Worm (Caenorhabditis elegans) whole organism, L4 larva: Measurements from ENCODE around the gene ost-1.

ENCODE experiments used
- D1046.2 ChIP-seq: fragments of 200-800 bp; sonication (Bioruptor generic); IDR thresholded peaks from 2 replicates; pipeline ENCODE4 v1.3.6; 2022; ENCODE audit warnings: missing genetic modification characterization, missing compliant biosample characterization
- F10B5.3 ChIP-seq: sonication (generic microtip); optimal IDR thresholded peaks from 2 replicates; lab custom pipeline; 2016; ENCODE audit warnings: mild to moderate bottlenecking, missing genetic modification characterization, missing compliant biosample characterization
- F26F4.8 ChIP-seq: fragments of 200-800 bp; sonication (Bioruptor generic); conservative IDR thresholded peaks from 2 replicates; pipeline ENCODE4 v1.3.6; 2022; ENCODE audit warnings: missing genetic modification characterization, missing compliant biosample characterization
- F37D6.2 ChIP-seq: sonication (generic microtip); optimal IDR thresholded peaks from 2 replicates; lab custom pipeline; 2016; ENCODE audit warnings: mild to moderate bottlenecking, missing genetic modification characterization, missing compliant biosample characterization
- F44E2.7 ChIP-seq: fragments of 200-800 bp; sonication (Bioruptor generic); IDR thresholded peaks from 2 replicates; pipeline ENCODE4 v2.1.2; 2022; ENCODE audit warnings: missing genetic modification characterization, missing compliant biosample characterization
- T20F7.1 ChIP-seq: fragments of 200-800 bp; sonication (Bioruptor generic); optimal IDR thresholded peaks from 2 replicates; lab custom pipeline; 2018; ENCODE audit warnings: mild to moderate bottlenecking, missing genetic modification characterization, missing compliant biosample characterization
- Y105C5A.15 ChIP-seq: fragments of 200-800 bp; sonication (Bioruptor generic); IDR thresholded peaks from 2 replicates; pipeline ENCODE4 v1.3.6; 2022; ENCODE audit warnings: missing genetic modification characterization, missing compliant biosample characterization
- Y5F2A.4 ChIP-seq: fragments of 200-800 bp; sonication (Bioruptor generic); optimal IDR thresholded peaks from 2 replicates; lab custom pipeline; 2018; ENCODE audit warnings: mild to moderate bottlenecking, missing genetic modification characterization, missing compliant biosample characterization
- Y75B8A.6 ChIP-seq: fragments of 200-800 bp; sonication (Bioruptor generic); IDR thresholded peaks from 2 replicates; pipeline ENCODE4 v1.3.6; 2022; ENCODE audit warnings: missing genetic modification reagents, missing genetic modification characterization, missing compliant biosample characterization
- aha-1 ChIP-seq: fragments of 150-350 bp; peaks from one replicate; lab custom pipeline; 2014; ENCODE audit warnings: missing biosample characterization, missing genetic modification characterization
- arid-1 ChIP-seq: fragments of 200-800 bp; sonication (Bioruptor generic); conservative IDR thresholded peaks from 2 replicates; pipeline ENCODE4 v1.3.6; 2022; ENCODE audit warnings: missing genetic modification reagents, missing genetic modification characterization, missing compliant biosample characterization
- attf-4 ChIP-seq: sonication (generic microtip); optimal IDR thresholded peaks from 3 replicates; lab custom pipeline; 2017; ENCODE audit warnings: missing biosample characterization, missing genetic modification characterization
- ceh-32 ChIP-seq: sonication (generic microtip); optimal IDR thresholded peaks from 2 replicates; lab custom pipeline; 2016; ENCODE audit warnings: mild to moderate bottlenecking, missing genetic modification characterization, missing compliant biosample characterization; ENCODE audit not compliant: poor library complexity
- ceh-44 ChIP-seq: fragments of 200-800 bp; sonication (Bioruptor generic); IDR thresholded peaks from 2 replicates; pipeline ENCODE4 v1.3.6; 2022; ENCODE audit warnings: missing genetic modification reagents, missing genetic modification characterization, missing compliant biosample characterization
- ceh-62 ChIP-seq: sonication (generic microtip); optimal IDR thresholded peaks from 2 replicates; lab custom pipeline; 2017; ENCODE audit warnings: missing biosample characterization, missing genetic modification characterization
- ceh-82 ChIP-seq: sonication (generic microtip); optimal IDR thresholded peaks from 2 replicates; lab custom pipeline; 2017; ENCODE audit warnings: missing biosample characterization, missing genetic modification characterization
- ces-1 ChIP-seq: fragments of 150-350 bp; sonication (generic microtip); optimal IDR thresholded peaks from 4 replicates; lab custom pipeline; 2014; ENCODE audit warnings: missing biosample characterization, missing genetic modification reagents, missing genetic modification characterization
- ctbp-1 ChIP-seq: fragments of 200-800 bp; sonication (Bioruptor generic); IDR thresholded peaks from 2 replicates; pipeline ENCODE4 v1.3.6; 2022; ENCODE audit warnings: missing genetic modification reagents, missing genetic modification characterization, missing compliant biosample characterization
- daf-12 ChIP-seq: fragments of 150-350 bp; optimal IDR thresholded peaks from 2 replicates; lab custom pipeline; 2014; ENCODE audit warnings: missing biosample characterization, missing genetic modification reagents, missing genetic modification characterization
- daf-8 ChIP-seq: fragments of 200-800 bp; sonication (Bioruptor generic); IDR thresholded peaks from 2 replicates; pipeline ENCODE4 v1.3.6; 2022; ENCODE audit warnings: missing genetic modification characterization, missing compliant biosample characterization
- dmd-6 ChIP-seq: fragments of 200-800 bp; sonication (Bioruptor generic); IDR thresholded peaks from 2 replicates; pipeline ENCODE4 v1.3.6; 2022; ENCODE audit warnings: missing genetic modification reagents, missing genetic modification characterization, missing compliant biosample characterization
- dmd-8 ChIP-seq: fragments of 200-800 bp; sonication (Bioruptor generic); IDR thresholded peaks from 2 replicates; pipeline ENCODE4 v1.3.6; 2022; ENCODE audit warnings: missing genetic modification characterization, missing compliant biosample characterization
- dmd-9 ChIP-seq: fragments of 200-800 bp; sonication (Bioruptor generic); IDR thresholded peaks from 2 replicates; pipeline ENCODE4 v1.3.6; 2022; ENCODE audit warnings: missing genetic modification reagents, missing genetic modification characterization, missing compliant biosample characterization
- dpl-1 ChIP-seq: fragments of 150-350 bp; optimal IDR thresholded peaks from 2 replicates; lab custom pipeline; 2014; ENCODE audit warnings: missing biosample characterization, missing genetic modification reagents, missing genetic modification characterization
- egl-27 ChIP-seq: sonication (generic microtip); optimal IDR thresholded peaks from 3 replicates; lab custom pipeline; 2017; ENCODE audit warnings: missing biosample characterization, missing genetic modification reagents, missing genetic modification characterization
- egl-43 ChIP-seq: fragments of 200-800 bp; sonication (Bioruptor generic); IDR thresholded peaks from 2 replicates; pipeline ENCODE4 v1.3.6; 2022; ENCODE audit warnings: missing genetic modification reagents, missing genetic modification characterization, missing compliant biosample characterization
- fos-1 ChIP-seq: fragments of 150-350 bp; optimal IDR thresholded peaks from 2 replicates; lab custom pipeline; 2014; ENCODE audit warnings: missing biosample characterization, missing genetic modification characterization
- hlh-11 ChIP-seq: fragments of 200-800 bp; sonication (Bioruptor generic); optimal IDR thresholded peaks from 2 replicates; lab custom pipeline; 2018; ENCODE audit warnings: mild to moderate bottlenecking, missing genetic modification characterization, missing compliant biosample characterization
- hmg-1.1 ChIP-seq: fragments of 200-800 bp; sonication (Bioruptor generic); IDR thresholded peaks from 2 replicates; pipeline ENCODE4 v1.3.6; 2022; ENCODE audit warnings: missing genetic modification reagents, missing genetic modification characterization, missing compliant biosample characterization
- lim-7 ChIP-seq: fragments of 200-800 bp; sonication (Bioruptor generic); IDR thresholded peaks from 2 replicates; pipeline ENCODE4 v1.3.6; 2022; ENCODE audit warnings: missing genetic modification characterization, missing compliant biosample characterization
- lin-1 ChIP-seq: fragments of 200-800 bp; sonication (Bioruptor generic); IDR thresholded peaks from 2 replicates; pipeline ENCODE4 v1.3.6; 2022; ENCODE audit warnings: missing genetic modification reagents, missing genetic modification characterization, missing compliant biosample characterization
- lin-13 ChIP-seq: fragments of 150-350 bp; optimal IDR thresholded peaks from 2 replicates; lab custom pipeline; 2014; ENCODE audit warnings: missing biosample characterization, missing genetic modification reagents, missing genetic modification characterization
- lin-15B ChIP-seq: fragments of 150-350 bp; sonication (generic microtip); optimal IDR thresholded peaks from 3 replicates; lab custom pipeline; 2014; ENCODE audit warnings: missing biosample characterization, missing genetic modification characterization
- madf-5 ChIP-seq, 2 experiments: fragments of 200-800 bp; sonication (Bioruptor generic); IDR thresholded peaks; 2 replicates each; pipeline ENCODE4 v1.3.6; 2022; ENCODE audit warnings: missing compliant biosample characterization in 2 of 2, missing genetic modification characterization in 2 of 2
- mes-2 ChIP-seq: sonication (generic microtip); optimal IDR thresholded peaks from 2 replicates; lab custom pipeline; 2016; ENCODE audit warnings: missing genotype, mild to moderate bottlenecking, missing genetic modification characterization, missing compliant biosample characterization; ENCODE audit not compliant: poor library complexity, severe bottlenecking
- mxl-2 ChIP-seq: fragments of 200-800 bp; sonication (Bioruptor generic); conservative IDR thresholded peaks from 2 replicates; pipeline ENCODE4 v1.3.6; 2022; ENCODE audit warnings: missing genetic modification reagents, missing genetic modification characterization, missing compliant biosample characterization
- nhr-102 ChIP-seq: sonication (generic microtip); optimal IDR thresholded peaks from 2 replicates; lab custom pipeline; 2016; ENCODE audit warnings: mild to moderate bottlenecking, missing genetic modification characterization, moderate library complexity, missing compliant biosample characterization
- nhr-11 ChIP-seq: fragments of 150-350 bp; optimal IDR thresholded peaks from 2 replicates; lab custom pipeline; 2014; ENCODE audit warnings: missing biosample characterization, missing genetic modification characterization
- nhr-28 ChIP-seq: fragments of 150-350 bp; optimal IDR thresholded peaks from 2 replicates; lab custom pipeline; 2014; ENCODE audit warnings: missing biosample characterization, missing genetic modification characterization
- nhr-48 ChIP-seq: sonication (generic microtip); optimal IDR thresholded peaks from 2 replicates; lab custom pipeline; 2016; ENCODE audit warnings: mild to moderate bottlenecking, missing genetic modification characterization, missing compliant biosample characterization
- nhr-77 ChIP-seq: fragments of 150-350 bp; optimal IDR thresholded peaks from 2 replicates; lab custom pipeline; 2014; ENCODE audit warnings: missing biosample characterization, missing genetic modification characterization
- sdz-12 ChIP-seq: fragments of 200-800 bp; sonication (Bioruptor generic); optimal IDR thresholded peaks from 2 replicates; lab custom pipeline; 2018; ENCODE audit warnings: mild to moderate bottlenecking, missing genetic modification characterization, missing compliant biosample characterization
- set-16 ChIP-seq: fragments of 200-800 bp; sonication (Bioruptor generic); IDR thresholded peaks from 2 replicates; pipeline ENCODE4 v1.3.6; 2022; ENCODE audit warnings: missing genetic modification reagents, missing genetic modification characterization, missing compliant biosample characterization
- skn-1 ChIP-seq: fragments of 150-350 bp; optimal IDR thresholded peaks from 2 replicates; lab custom pipeline; 2014; ENCODE audit warnings: missing biosample characterization, missing genetic modification characterization
- snpc-1.2 ChIP-seq: fragments of 200-800 bp; sonication (Bioruptor generic); IDR thresholded peaks from 2 replicates; pipeline ENCODE4 v1.3.6; 2022; ENCODE audit warnings: missing genetic modification reagents, missing genetic modification characterization, missing compliant biosample characterization
- spr-3 ChIP-seq: fragments of 200-800 bp; sonication (Bioruptor generic); optimal IDR thresholded peaks from 2 replicates; lab custom pipeline; 2018; ENCODE audit warnings: mild to moderate bottlenecking, missing genetic modification characterization, missing compliant biosample characterization
- unc-130 ChIP-seq: sonication (generic microtip); optimal IDR thresholded peaks from 2 replicates; lab custom pipeline; 2016; ENCODE audit warnings: missing genetic modification reagents, missing genetic modification characterization, missing compliant biosample characterization
- zag-1 ChIP-seq: fragments of 150-350 bp; optimal IDR thresholded peaks from 2 replicates; lab custom pipeline; 2014; ENCODE audit warnings: missing biosample characterization, missing genetic modification characterization
- zfp-3 ChIP-seq: fragments of 200-800 bp; sonication (Bioruptor generic); conservative IDR thresholded peaks from 2 replicates; pipeline ENCODE4 v1.3.6; 2022; ENCODE audit warnings: missing genetic modification reagents, missing genetic modification characterization, missing compliant biosample characterization
- zip-2 ChIP-seq: fragments of 150-350 bp; optimal IDR thresholded peaks from 2 replicates; lab custom pipeline; 2014; ENCODE audit warnings: missing biosample characterization, missing genetic modification characterization
- ztf-7 ChIP-seq: fragments of 150-350 bp; optimal IDR thresholded peaks from 2 replicates; lab custom pipeline; 2014; ENCODE audit warnings: missing biosample characterization, missing genetic modification characterization

The ost-1 gene

ce11 chrIV:1093870-1094564 lies 13.2 kb upstream of the ost-1 start, which contains the start of the genes cct-8 and Y55F3AR.2 (continued):
- TF ChIP-seq sdz-12 (GFP tag; lab: Kevin White, UChicago) (peak; percentile 92), F10B5.3 (tag; lab: Kevin White, UChicago) (peak; percentile 93), daf-12 (tag; lab: Kevin White, UChicago) (no peak), spr-3 (peak; percentile 99), ces-1 (GFP tag; lab: Kevin White, UChicago) (peak; percentile 45), arid-1 (GFP tag; lab: Robert Waterston, UW) (peak; percentile 98), mxl-2 (GFP tag; lab: Robert Waterston, UW) (peak; percentile 74), dmd-9 (GFP tag; lab: Robert Waterston, UW) (peak; percentile 98), ztf-7 (peak; percentile 91), lin-1 (GFP tag; lab: Robert Waterston, UW) (peak; percentile 92), Y5F2A.4 (GFP tag; lab: Kevin White, UChicago) (peak; percentile 86), nhr-48 (tag; lab: Kevin White, UChicago) (peak; percentile 89), ceh-62 (tag; lab: Kevin White, UChicago) (no peak), D1046.2 (GFP tag; lab: Robert Waterston, UW) (peak; percentile 95), snpc-1.2 (peak; percentile 87), F26F4.8 (GFP tag; lab: Robert Waterston, UW) (no peak), Y105C5A.15 (GFP tag; lab: Robert Waterston, UW) (0 out of 2 replicates have a peak, but pooled peaks have one; percentile 14), hmg-1.1 (GFP tag; lab: Robert Waterston, UW) (peak; percentile 99), dpl-1 (GFP tag; lab: Kevin White, UChicago) (peak; percentile 94), Y75B8A.6 (GFP tag; lab: Robert Waterston, UW) (peak; percentile 94), nhr-28 (tag; lab: Kevin White, UChicago) (peak; percentile 79), zag-1 (tag; lab: Kevin White, UChicago) (peak; percentile 34), ceh-82 (tag; lab: Kevin White, UChicago) (no peak), zfp-3 (GFP tag; lab: Robert Waterston, UW) (peak; percentile 99), aha-1 (tag; lab: Kevin White, UChicago) (peak; percentile 83), egl-43 (GFP tag; lab: Robert Waterston, UW) (peak; percentile 96), dmd-6 (peak; percentile 98), T20F7.1 (GFP tag; lab: Kevin White, UChicago) (peak; percentile 97), hlh-11 (tag; lab: Kevin White, UChicago) (peak; percentile 96), madf-5 (GFP tag; IDR thresholded peaks at IDR 0.05; lab: Robert Waterston, UW) (0 out of 4 replicates have a peak, but pooled peaks of 1 of the 2 experiments have one; percentile 72), F37D6.2 (peak; percentile 94), nhr-102 (peak; percentile 97), daf-8 (GFP tag; lab: Robert Waterston, UW) (no peak), ctbp-1 (peak; percentile 97), ceh-32 (tag; lab: Kevin White, UChicago) (peak; percentile 78), zip-2 (tag; lab: Kevin White, UChicago) (peak; percentile 84), fos-1 (tag; lab: Kevin White, UChicago) (peak; percentile 23), lin-15B (tag; lab: Kevin White, UChicago) (peak; percentile 81), unc-130 (GFP tag; lab: Kevin White, UChicago) (peak; percentile 88), lin-13 (GFP tag; lab: Kevin White, UChicago) (peak; percentile 95), dmd-8 (GFP tag; lab: Robert Waterston, UW) (no peak), nhr-11 (tag; lab: Kevin White, UChicago) (peak; percentile 89), egl-27 (tag; lab: Kevin White, UChicago) (no peak), mes-2 (peak; percentile 94), lim-7 (GFP tag; lab: Robert Waterston, UW) (peak; percentile 55; the same call in 1 of the 2 replicates), skn-1 (no peak), attf-4 (tag; lab: Kevin White, UChicago) (no peak), ceh-44 (GFP tag; lab: Robert Waterston, UW) (peak; percentile 71; the same call in 1 of the 2 replicates), set-16 (GFP tag; lab: Robert Waterston, UW) (peak; percentile 69), nhr-77 (tag; lab: Kevin White, UChicago) (peak; percentile 94), F44E2.7 (GFP tag; lab: Robert Waterston, UW) (0 out of 2 replicates have a peak, but pooled peaks have one; percentile 72)
